Worm (Caenorhabditis elegans) whole organism, midembryonic: ENCODE results near the gene sto-2.

Source experiments
- klf-2 ChIP-seq: fragments of 200-800 bp; sonication (Bioruptor generic); conservative IDR thresholded peaks from 2 replicates; pipeline ENCODE4 v1.3.6; 2022; ENCODE audit warnings: missing genetic modification reagents, missing genetic modification characterization, missing compliant biosample characterization
- med-1 ChIP-seq: sonication (generic microtip); optimal IDR thresholded peaks from 2 replicates; lab custom pipeline; 2017; ENCODE audit warnings: missing genetic modification characterization, mild to moderate bottlenecking, missing compliant biosample characterization, antibody characterized with exemption, missing genetic modification reagents; ENCODE audit not compliant: insufficient read depth
- ztf-23 ChIP-seq: fragments of 200-800 bp; sonication (Bioruptor generic); IDR thresholded peaks from 2 replicates; pipeline ENCODE4 v1.3.6; 2022; ENCODE audit warnings: missing genetic modification reagents, missing genetic modification characterization, missing compliant biosample characterization

DNA sequence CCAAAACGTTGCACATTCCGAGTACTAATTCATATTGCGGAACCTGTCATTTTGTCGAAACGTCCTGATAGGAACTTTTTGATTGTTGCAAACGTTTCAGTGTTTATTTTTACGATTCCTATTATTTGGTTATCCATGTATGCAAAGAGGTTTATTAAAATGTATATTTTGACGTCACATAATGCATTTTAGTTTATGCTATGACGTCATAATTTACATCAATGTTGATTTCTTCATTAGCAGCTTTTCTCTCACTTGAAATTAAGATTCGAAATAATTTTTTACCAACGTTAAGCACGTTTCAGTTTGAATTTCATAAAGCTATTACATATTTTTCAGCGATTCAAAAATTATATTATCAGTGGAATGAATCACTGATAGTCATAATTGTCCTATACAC, 43.4 kb upstream of the sto-2 start:
- no peak for TF ChIP-seq med-1
- no peak for TF ChIP-seq ztf-23
- TF ChIP-seq klf-2 (GFP tag; lab: Robert Waterston, UW), result no peak
